Fruit fly (Drosophila melanogaster) whole organism, prepupa: ENCODE results near the gene CG44476.

Source experiments
- CG32006 ChIP-seq: fragments of 200-800 bp; sonication (Bioruptor generic); optimal IDR thresholded peaks from 3 replicates; lab custom pipeline; 2017; ENCODE audit warnings: missing biosample characterization, mild to moderate bottlenecking, missing genetic modification characterization
- CG7368 ChIP-seq: fragments of 200-800 bp; sonication (Bioruptor generic); optimal IDR thresholded peaks from 3 replicates; lab custom pipeline; 2016; ENCODE audit warnings: missing biosample characterization, missing genetic modification characterization
- CG8319 ChIP-seq: fragments of 200-800 bp; sonication (Bioruptor generic); optimal IDR thresholded peaks from 3 replicates; lab custom pipeline; 2016; ENCODE audit warnings: missing biosample characterization, missing genetic modification characterization
- CG9139 ChIP-seq: fragments of 200-800 bp; sonication (Bioruptor generic); optimal IDR thresholded peaks from 3 replicates; lab custom pipeline; 2017; ENCODE audit warnings: missing biosample characterization, mild to moderate bottlenecking, missing genetic modification characterization
- OdsH ChIP-seq: fragments of 200-800 bp; sonication (Bioruptor generic); optimal IDR thresholded peaks from 3 replicates; lab custom pipeline; 2016; ENCODE audit warnings: missing biosample characterization, missing genetic modification characterization
- acj6 ChIP-seq: fragments of 200-800 bp; sonication (Bioruptor generic); optimal IDR thresholded peaks from 3 replicates; lab custom pipeline; 2016; ENCODE audit warnings: missing biosample characterization, missing genetic modification characterization

DNA sequence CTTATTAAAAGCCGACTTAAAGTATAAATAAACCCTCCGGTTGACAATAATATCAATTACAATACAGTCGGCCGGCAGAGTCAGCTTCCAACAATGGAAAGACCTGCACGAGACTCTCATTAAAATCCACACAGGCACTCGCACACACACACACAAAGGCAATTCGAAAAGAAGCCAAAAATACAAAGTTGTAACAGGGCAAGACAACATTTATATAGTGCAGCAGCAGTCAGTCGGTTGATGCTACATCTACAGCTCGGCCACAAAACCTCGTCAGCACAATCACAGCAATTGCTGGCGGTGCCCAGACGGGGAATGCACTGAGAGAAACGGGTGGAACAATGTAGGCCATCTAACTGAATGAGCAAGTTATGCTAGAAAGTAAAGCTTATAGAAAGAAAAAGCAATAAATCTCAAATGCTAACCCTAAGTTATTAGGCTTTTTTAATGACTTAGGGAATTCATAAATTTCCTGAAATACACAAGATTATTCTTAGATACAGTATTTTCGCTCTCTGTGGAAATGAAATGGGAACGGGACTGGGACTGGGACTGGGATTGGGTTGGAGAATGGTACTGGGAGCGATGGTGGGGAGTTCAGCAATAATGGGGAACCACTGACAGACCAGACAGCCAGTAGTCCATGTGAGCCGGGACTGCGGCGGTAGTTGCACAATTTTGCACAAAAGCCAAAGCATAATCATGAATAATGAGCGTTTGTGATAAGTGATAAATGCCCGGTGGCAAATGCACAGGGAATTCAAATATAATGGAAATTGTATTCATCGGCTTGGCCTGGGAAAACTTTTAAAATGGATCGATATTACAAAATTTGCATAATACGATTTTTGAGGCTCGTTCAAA lies 8.6 kb upstream of the CG44476 start:
- TF ChIP-seq CG7368 (peak; percentile 97), OdsH (GFP tag; lab: Kevin White, UChicago) (peak; percentile 96), acj6 (GFP tag; lab: Kevin White, UChicago) (peak; percentile 96), CG8319 (GFP tag; lab: Kevin White, UChicago) (peak; percentile 94), CG32006 (GFP tag; lab: Kevin White, UChicago) (peak; percentile 96), CG9139 (GFP tag; lab: Kevin White, UChicago) (peak; percentile 93)
